Worm (Caenorhabditis elegans) whole organism, mixed stage, embryonic: ENCODE measurements around the gene odd-1.

Experiments used
- M03D4.4 ChIP-seq: sonication (generic microtip); optimal IDR thresholded peaks from 2 replicates; lab custom pipeline; 2017; ENCODE audit warnings: mild to moderate bottlenecking, missing genetic modification characterization, missing compliant biosample characterization
- ces-1 ChIP-seq: fragments of 150-350 bp; optimal IDR thresholded peaks from 2 replicates; lab custom pipeline; 2014; ENCODE audit warnings: missing biosample characterization, missing genetic modification reagents, missing genetic modification characterization
- elt-3 ChIP-seq: fragments of 150-350 bp; optimal IDR thresholded peaks from 2 replicates; lab custom pipeline; 2014; ENCODE audit warnings: missing biosample characterization, missing genetic modification characterization
- lin-13 ChIP-seq: fragments of 150-350 bp; optimal IDR thresholded peaks from 2 replicates; lab custom pipeline; 2014; ENCODE audit warnings: missing biosample characterization, missing genetic modification characterization
- mab-5 ChIP-seq: fragments of 150-350 bp; optimal IDR thresholded peaks from 2 replicates; lab custom pipeline; 2014; ENCODE audit warnings: missing biosample characterization, missing genetic modification characterization
- mep-1 ChIP-seq: fragments of 150-350 bp; optimal IDR thresholded peaks from 2 replicates; lab custom pipeline; 2017; ENCODE audit warnings: missing biosample characterization, missing genetic modification reagents, missing genetic modification characterization, inconsistent platforms
- mls-2 ChIP-seq: sonication (generic microtip); optimal IDR thresholded peaks from 2 replicates; lab custom pipeline; 2016; ENCODE audit warnings: mild to moderate bottlenecking, missing genetic modification characterization, moderate library complexity, missing compliant biosample characterization
- nhr-2 ChIP-seq: fragments of 150-350 bp; optimal IDR thresholded peaks from 2 replicates; lab custom pipeline; 2014; ENCODE audit warnings: missing biosample characterization, missing genetic modification characterization
- nhr-237 ChIP-seq: fragments of 150-350 bp; optimal IDR thresholded peaks from 2 replicates; lab custom pipeline; 2014; ENCODE audit warnings: missing biosample characterization, missing genetic modification characterization
- nhr-28 ChIP-seq: fragments of 150-350 bp; optimal IDR thresholded peaks from 2 replicates; lab custom pipeline; 2014; ENCODE audit warnings: missing biosample characterization, missing genetic modification characterization
- pha-4 ChIP-seq: fragments of 150-350 bp; optimal IDR thresholded peaks from 2 replicates; lab custom pipeline; 2018; ENCODE audit warnings: missing biosample characterization, missing genetic modification reagents, missing genetic modification characterization
- snpc-4 ChIP-seq: fragments of 150-350 bp; optimal IDR thresholded peaks from 2 replicates; lab custom pipeline; 2014; ENCODE audit warnings: missing biosample characterization, missing genetic modification characterization
- unc-39 ChIP-seq: fragments of 150-350 bp; optimal IDR thresholded peaks from 2 replicates; lab custom pipeline; 2014; ENCODE audit warnings: missing biosample characterization, missing genetic modification characterization
- unc-62 ChIP-seq: fragments of 150-350 bp; optimal IDR thresholded peaks from 2 replicates; lab custom pipeline; 2014; ENCODE audit warnings: missing biosample characterization, missing genetic modification reagents, missing genetic modification characterization

- no peak for TF ChIP-seq pha-4
- TF ChIP-seq mab-5 (tag; lab: Kevin White, UChicago), result no peak
- no peak for TF ChIP-seq unc-62 (GFP tag; lab: Kevin White, UChicago)
- no peak for TF ChIP-seq unc-39 (tag; lab: Kevin White, UChicago)
- no peak for TF ChIP-seq nhr-237 (tag; lab: Kevin White, UChicago)
- TF ChIP-seq mep-1, result no peak
- TF ChIP-seq nhr-2 (tag; lab: Kevin White, UChicago), result no peak
- no peak for TF ChIP-seq elt-3 (tag; lab: Kevin White, UChicago)
- TF ChIP-seq mls-2 (tag; lab: Kevin White, UChicago), result no peak
- no peak for TF ChIP-seq snpc-4 (tag; lab: Kevin White, UChicago)
- no peak for TF ChIP-seq M03D4.4 (tag; lab: Kevin White, UChicago)
- TF ChIP-seq ces-1, result no peak
- no peak for TF ChIP-seq lin-13 (tag; lab: Kevin White, UChicago)
- TF ChIP-seq nhr-28 (tag; lab: Kevin White, UChicago), result no peak
These were observed at the start of gene odd-1 for ce11 chrIII:7107965-7108364.
